Worm (Caenorhabditis elegans) whole organism, L2 larva: ENCODE data around the gene Y37H2A.18.

Experiments
- R02D3.7 ChIP-seq: fragments of 150-350 bp; optimal IDR thresholded peaks from 2 replicates; lab custom pipeline; 2014; ENCODE audit warnings: missing biosample characterization, missing genetic modification characterization
- Y55F3AM.14 ChIP-seq: fragments of 200-800 bp; sonication (Bioruptor generic); optimal IDR thresholded peaks from 2 replicates; lab custom pipeline; 2018; ENCODE audit warnings: mild to moderate bottlenecking, missing genetic modification characterization, missing compliant biosample characterization
- alr-1 ChIP-seq: fragments of 150-350 bp; optimal IDR thresholded peaks from 2 replicates; lab custom pipeline; 2014; ENCODE audit warnings: missing biosample characterization, missing genetic modification characterization
- aly-2 ChIP-seq: fragments of 150-350 bp; optimal IDR thresholded peaks from 2 replicates; lab custom pipeline; 2014; ENCODE audit warnings: missing biosample characterization, missing genetic modification characterization
- ama-1 ChIP-seq: fragments of 150-350 bp; optimal IDR thresholded peaks from 2 replicates; lab custom pipeline; 2018; ENCODE audit warnings: inconsistent platforms
- blmp-1 ChIP-seq: sonication (generic microtip); optimal IDR thresholded peaks from 2 replicates; lab custom pipeline; 2017; ENCODE audit warnings: missing genetic modification characterization, mild to moderate bottlenecking, missing compliant biosample characterization, antibody characterized with exemption, moderate library complexity; ENCODE audit not compliant: insufficient read depth
- ceh-82 ChIP-seq: fragments of 150-350 bp; optimal IDR thresholded peaks from 2 replicates; lab custom pipeline; 2014; ENCODE audit warnings: missing biosample characterization, missing genetic modification characterization
- egl-27 ChIP-seq: sonication (generic microtip); optimal IDR thresholded peaks from 3 replicates; lab custom pipeline; 2017; ENCODE audit warnings: missing biosample characterization, missing genetic modification reagents, missing genetic modification characterization
- elt-1 ChIP-seq: fragments of 150-350 bp; optimal IDR thresholded peaks from 2 replicates; lab custom pipeline; 2014; ENCODE audit warnings: missing biosample characterization, missing genetic modification characterization
- elt-3 ChIP-seq: sonication (generic microtip); optimal IDR thresholded peaks from 2 replicates; lab custom pipeline; 2017; ENCODE audit warnings: missing biosample characterization, missing genetic modification characterization
- fos-1 ChIP-seq: fragments of 150-350 bp; optimal IDR thresholded peaks from 2 replicates; lab custom pipeline; 2014; ENCODE audit warnings: missing biosample characterization, missing genetic modification characterization
- gmeb-1 ChIP-seq: fragments of 150-350 bp; optimal IDR thresholded peaks from 2 replicates; lab custom pipeline; 2014; ENCODE audit warnings: missing biosample characterization, missing genetic modification characterization
- lin-11 ChIP-seq: fragments of 150-350 bp; sonication (generic microtip); optimal IDR thresholded peaks from 2 replicates; lab custom pipeline; 2014; ENCODE audit warnings: missing biosample characterization, missing genetic modification characterization, inconsistent platforms, mixed read lengths
- lin-13 ChIP-seq: fragments of 150-350 bp; optimal IDR thresholded peaks from 2 replicates; lab custom pipeline; 2014; ENCODE audit warnings: missing biosample characterization, missing genetic modification reagents, missing genetic modification characterization
- lsy-2 ChIP-seq, 2 experiments: fragments of 150-350 bp in 1 of 2; sonication (generic microtip) in 1 of 2; optimal IDR thresholded peaks; 2 replicates each; lab custom pipeline; 2014 to 2017; ENCODE audit warnings: missing biosample characterization in 2 of 2, missing genetic modification characterization in 2 of 2
- mab-5 ChIP-seq: fragments of 150-350 bp; optimal IDR thresholded peaks from 2 replicates; lab custom pipeline; 2014; ENCODE audit warnings: missing biosample characterization, missing genetic modification characterization
- mdl-1 ChIP-seq, 2 experiments: fragments of 150-350 bp in 1 of 2; sonication (generic microtip) in 1 of 2; optimal IDR thresholded peaks; 2 replicates each; lab custom pipeline; 2017; ENCODE audit warnings: missing biosample characterization in 2 of 2, missing genetic modification characterization in 2 of 2
- nhr-129 ChIP-seq: fragments of 150-350 bp; optimal IDR thresholded peaks from 2 replicates; lab custom pipeline; 2014; ENCODE audit warnings: missing biosample characterization, missing genetic modification characterization
- nhr-21 ChIP-seq: fragments of 150-350 bp; optimal IDR thresholded peaks from 2 replicates; lab custom pipeline; 2014; ENCODE audit warnings: missing biosample characterization, missing genetic modification characterization
- nhr-23 ChIP-seq: fragments of 150-350 bp; optimal IDR thresholded peaks from 2 replicates; lab custom pipeline; 2014; ENCODE audit warnings: missing biosample characterization, missing genetic modification reagents, missing genetic modification characterization
- nhr-25 ChIP-seq: fragments of 150-350 bp; sonication (generic microtip); optimal IDR thresholded peaks from 3 replicates; lab custom pipeline; 2014; ENCODE audit warnings: missing biosample characterization, missing genetic modification characterization
- nhr-6 ChIP-seq: fragments of 150-350 bp; optimal IDR thresholded peaks from 2 replicates; lab custom pipeline; 2014; ENCODE audit warnings: missing biosample characterization, missing genetic modification characterization
- nhr-77 ChIP-seq: fragments of 150-350 bp; optimal IDR thresholded peaks from 2 replicates; lab custom pipeline; 2014; ENCODE audit warnings: missing biosample characterization, missing genetic modification characterization
- sem-4 ChIP-seq: fragments of 150-350 bp; optimal IDR thresholded peaks from 2 replicates; lab custom pipeline; 2014; ENCODE audit warnings: missing biosample characterization, missing genetic modification reagents, missing genetic modification characterization
- sma-3 ChIP-seq: sonication (generic microtip); optimal IDR thresholded peaks from 2 replicates; lab custom pipeline; 2016; ENCODE audit warnings: missing genetic modification reagents, missing genetic modification characterization, missing compliant biosample characterization
- sma-9 ChIP-seq, 2 experiments: fragments of 150-350 bp in 1 of 2; sonication (generic microtip) in 1 of 2; optimal IDR thresholded peaks; 2 replicates each; lab custom pipeline; 2014 to 2016; ENCODE audit warnings: missing genetic modification characterization in 2 of 2, mild to moderate bottlenecking in 1 of 2, missing biosample characterization in 1 of 2, missing compliant biosample characterization in 1 of 2, missing genetic modification reagents in 1 of 2, moderate library complexity in 1 of 2
- snpc-4 ChIP-seq: fragments of 150-350 bp; optimal IDR thresholded peaks from 2 replicates; lab custom pipeline; 2014; ENCODE audit warnings: missing biosample characterization, missing genetic modification characterization
- unc-39 ChIP-seq: fragments of 150-350 bp; optimal IDR thresholded peaks from 2 replicates; lab custom pipeline; 2014; ENCODE audit warnings: missing biosample characterization, missing genetic modification characterization
- unc-55 ChIP-seq: fragments of 150-350 bp; sonication (generic microtip); optimal IDR thresholded peaks from 3 replicates; lab custom pipeline; 2014; ENCODE audit warnings: missing biosample characterization, missing genetic modification reagents, missing genetic modification characterization
- unc-62 ChIP-seq: fragments of 150-350 bp; optimal IDR thresholded peaks from 2 replicates; lab custom pipeline; 2014; ENCODE audit warnings: missing biosample characterization, missing genetic modification reagents, missing genetic modification characterization
- zag-1 ChIP-seq: fragments of 150-350 bp; optimal IDR thresholded peaks from 2 replicates; lab custom pipeline; 2014; ENCODE audit warnings: missing biosample characterization, missing genetic modification characterization
- ztf-1 ChIP-seq: fragments of 200-800 bp; sonication (Bioruptor generic); conservative IDR thresholded peaks from 2 replicates; pipeline ENCODE4 v1.3.6; 2022; ENCODE audit warnings: missing genetic modification characterization, missing compliant biosample characterization
- ztf-11 ChIP-seq: sonication (generic microtip); optimal IDR thresholded peaks from 2 replicates; lab custom pipeline; 2017; ENCODE audit warnings: missing biosample characterization, missing genetic modification characterization
- ztf-4 ChIP-seq: fragments of 150-350 bp; optimal IDR thresholded peaks from 2 replicates; lab custom pipeline; 2014; ENCODE audit warnings: missing biosample characterization, missing genetic modification characterization

Y37H2A.18 gene

ce11 chrV:18161228-18161627 lies 28.2 kb upstream of the Y37H2A.18 start, which contains the start of gene C14A6.13:
TSS of gene C14A6.13 (minus strand) at chrV:18161328.
- TF ChIP-seq nhr-129 (tag; lab: Kevin White, UChicago) (no peak), aly-2 (tag; lab: Kevin White, UChicago) (no peak), blmp-1 (tag; lab: Kevin White, UChicago) (no peak)
- TF ChIP-seq, all 48 proteins: peak for 0

ce11 chrV:18158172-18158571 lies 25.1 kb upstream of the Y37H2A.18 start:
- TF ChIP-seq egl-27 (tag; lab: Kevin White, UChicago) (no peak), elt-1 (no peak), snpc-4 (tag; lab: Kevin White, UChicago) (no peak), nhr-77 (no peak), lin-11 (tag; lab: Kevin White, UChicago) (no peak), nhr-21 (no peak), sma-3 (GFP tag; lab: Kevin White, UChicago) (no peak), unc-55 (GFP tag; lab: Kevin White, UChicago) (no peak), ceh-82 (tag; lab: Kevin White, UChicago) (no peak), nhr-23 (tag; lab: Kevin White, UChicago) (no peak), sma-9 (GFP tag; optimal IDR thresholded peaks at IDR 0.05; lab: Kevin White, UChicago) (no peak), sma-9 (tag; optimal IDR thresholded peaks at IDR 0.05; lab: Kevin White, UChicago) (no peak), aly-2 (tag; lab: Kevin White, UChicago) (no peak), zag-1 (no peak), R02D3.7 (tag; lab: Kevin White, UChicago) (no peak), fos-1 (tag; lab: Kevin White, UChicago) (no peak), sem-4 (tag; lab: Kevin White, UChicago) (no peak), Y55F3AM.14 (no peak), unc-62 (GFP tag; lab: Kevin White, UChicago) (no peak), nhr-129 (tag; lab: Kevin White, UChicago) (no peak)

DNA sequence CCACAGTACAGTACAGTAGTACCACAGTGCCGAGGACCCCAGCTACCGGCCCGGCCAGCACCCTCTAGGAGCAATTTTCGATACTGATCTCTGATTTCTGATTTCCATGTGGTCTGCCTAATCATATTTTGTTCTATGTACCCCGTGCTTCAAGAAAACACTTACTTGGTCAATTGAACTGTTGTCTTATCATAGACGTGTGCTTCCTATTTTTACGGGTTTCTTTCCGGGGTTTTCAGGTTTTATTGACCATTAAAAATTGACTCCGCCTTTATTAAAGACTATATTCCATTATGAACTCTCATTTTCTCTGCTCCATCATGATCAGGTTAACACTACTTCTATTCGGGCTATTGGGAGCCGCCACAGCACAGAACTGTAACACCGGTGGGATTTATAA lies 24.6 kb upstream of the Y37H2A.18 start, which contains the start of gene clec-48:
Gene clec-48 (plus strand): TSS at position 320 of the 400 bp plus-strand sequence.
- peak; percentile 13 for TF ChIP-seq sma-9 (GFP tag; optimal IDR thresholded peaks at IDR 0.05; lab: Kevin White, UChicago)
- no peak for TF ChIP-seq sma-9 (tag; optimal IDR thresholded peaks at IDR 0.05; lab: Kevin White, UChicago)
- no peak for TF ChIP-seq elt-3 (tag; lab: Kevin White, UChicago)

- peak; percentile 4 for TF ChIP-seq fos-1 (tag; lab: Kevin White, UChicago)
- TF ChIP-seq alr-1 (tag; lab: Kevin White, UChicago), result no peak
- no peak for TF ChIP-seq gmeb-1 (tag; lab: Kevin White, UChicago)
- no peak for TF ChIP-seq ama-1 (lab: Kevin White, UChicago)
Observed at ce11 chrV:18146077-18146476, 13.0 kb upstream of the Y37H2A.18 start, which contains the start of gene C14A6.3. TSS of gene C14A6.3 (plus strand) at chrV:18146377.

DNA sequence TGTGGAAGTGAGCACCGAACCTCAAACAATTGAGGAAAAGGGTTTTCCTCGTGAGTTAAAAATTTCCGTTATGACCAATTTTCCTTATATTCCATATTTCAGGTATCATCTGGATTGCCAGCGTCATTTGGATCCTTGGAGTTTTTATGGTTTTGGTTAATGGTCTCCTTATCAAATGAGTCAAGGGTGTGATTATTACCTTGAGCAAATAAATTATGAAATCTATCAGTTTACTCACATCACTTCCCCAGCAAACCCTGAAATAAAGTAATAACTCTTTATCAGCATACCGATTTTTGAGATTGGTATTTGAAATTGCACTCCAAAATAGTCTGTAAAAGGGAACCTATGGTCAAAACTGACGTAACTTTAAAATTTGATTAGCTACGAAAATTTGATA lies 11.4 kb upstream of the Y37H2A.18 start:
- TF ChIP-seq unc-39 (no peak), zag-1 (no peak), nhr-23 (tag; lab: Kevin White, UChicago) (no peak), alr-1 (tag; lab: Kevin White, UChicago) (no peak), ztf-4 (tag; lab: Kevin White, UChicago) (no peak), elt-1 (no peak), lin-13 (GFP tag; lab: Kevin White, UChicago) (no peak), nhr-77 (no peak), lsy-2 (tag; optimal IDR thresholded peaks at IDR 0.05; lab: Kevin White, UChicago) (no peak), sma-3 (GFP tag; lab: Kevin White, UChicago) (no peak), ztf-1 (GFP tag; lab: Robert Waterston, UW) (no peak), elt-3 (tag; lab: Kevin White, UChicago) (no peak), nhr-6 (tag; lab: Kevin White, UChicago) (no peak), nhr-25 (tag; lab: Kevin White, UChicago) (no peak), sem-4 (tag; lab: Kevin White, UChicago) (no peak), mab-5 (tag; lab: Kevin White, UChicago) (no peak), egl-27 (tag; lab: Kevin White, UChicago) (no peak), mdl-1 (tag; optimal IDR thresholded peaks at IDR 0.05; lab: Kevin White, UChicago) (no peak), ztf-11 (tag; lab: Kevin White, UChicago) (no peak), fos-1 (tag; lab: Kevin White, UChicago) (no peak)
